Fruit fly (Drosophila melanogaster) whole organism, embryonic: Measurements from ENCODE around the gene CG6983.

Experiments used
- Ada2b ChIP-seq: fragments of 200-800 bp; sonication (Bioruptor generic); IDR thresholded peaks from 2 replicates; pipeline ENCODE4 v1.3.6; 2022; ENCODE audit warnings: missing biosample characterization, missing genetic modification characterization
- Adf1 ChIP-seq: fragments of 200-800 bp; sonication (Bioruptor generic); IDR thresholded peaks from 2 replicates; pipeline ENCODE4 v1.3.6; 2022; ENCODE audit warnings: missing biosample characterization, missing genetic modification characterization
- Antp ChIP-seq: fragments of 200-800 bp; sonication (Bioruptor generic); optimal IDR thresholded peaks from 3 replicates; lab custom pipeline; 2016; ENCODE audit warnings: missing biosample characterization, missing genetic modification characterization
- Asciz ChIP-seq: fragments of 200-800 bp; sonication (Bioruptor generic); optimal IDR thresholded peaks from 2 replicates; lab custom pipeline; 2017; ENCODE audit warnings: missing biosample characterization, mild to moderate bottlenecking, missing genetic modification characterization, missing genetic modification reagents
- B-H2 ChIP-seq: fragments of 200-800 bp; sonication (Bioruptor generic); optimal IDR thresholded peaks from 2 replicates; lab custom pipeline; 2018; ENCODE audit warnings: missing biosample characterization, mild to moderate bottlenecking, missing genetic modification characterization
- Bgb ChIP-seq: fragments of 200-800 bp; sonication (Bioruptor generic); IDR thresholded peaks from 2 replicates; pipeline ENCODE4 v1.3.6; 2022; ENCODE audit warnings: missing biosample characterization, missing genetic modification characterization; ENCODE audit not compliant: partially characterized antibody
- CG12104 ChIP-seq: fragments of 200-800 bp; sonication (Bioruptor generic); optimal IDR thresholded peaks from 3 replicates; lab custom pipeline; 2016; ENCODE audit warnings: missing biosample characterization, missing genetic modification characterization
- CG12769 ChIP-seq: fragments of 200-800 bp; sonication (Bioruptor generic); optimal IDR thresholded peaks from 2 replicates; lab custom pipeline; 2019; ENCODE audit warnings: missing biosample characterization, mild to moderate bottlenecking, missing genetic modification characterization, moderate library complexity
- CG13123 ChIP-seq: fragments of 200-800 bp; sonication (Bioruptor generic); optimal IDR thresholded peaks from 2 replicates; lab custom pipeline; 2016; ENCODE audit warnings: missing biosample characterization, missing genetic modification characterization
- CG16813 ChIP-seq: fragments of 200-800 bp; sonication (Bioruptor generic); IDR thresholded peaks from 3 replicates; pipeline ENCODE4 v1.3.6; 2022; ENCODE audit warnings: missing biosample characterization, missing genetic modification characterization; ENCODE audit not compliant: partially characterized antibody
- CG16815 ChIP-seq: fragments of 200-800 bp; sonication (Bioruptor generic); optimal IDR thresholded peaks from 3 replicates; lab custom pipeline; 2017; ENCODE audit warnings: missing biosample characterization, mild to moderate bottlenecking, missing genetic modification characterization
- CG16863 ChIP-seq: fragments of 200-800 bp; sonication (Bioruptor generic); optimal IDR thresholded peaks from 3 replicates; lab custom pipeline; 2016; ENCODE audit warnings: missing biosample characterization, missing genetic modification characterization
- CG17361 ChIP-seq: fragments of 200-800 bp; sonication (Bioruptor generic); IDR thresholded peaks from 3 replicates; pipeline ENCODE4 v1.3.6; 2022; ENCODE audit warnings: missing biosample characterization, missing genetic modification characterization
- CG2875 ChIP-seq: fragments of 200-800 bp; sonication (Bioruptor generic); optimal IDR thresholded peaks from 2 replicates; lab custom pipeline; 2017; ENCODE audit warnings: missing biosample characterization, mild to moderate bottlenecking, missing genetic modification characterization, missing genetic modification reagents
- CG33557 ChIP-seq: fragments of 200-800 bp; sonication (Bioruptor generic); optimal IDR thresholded peaks from 2 replicates; lab custom pipeline; 2019; ENCODE audit warnings: missing biosample characterization, mild to moderate bottlenecking, missing genetic modification characterization, moderate library complexity
- CG3407 ChIP-seq: fragments of 200-800 bp; sonication (Bioruptor generic); optimal IDR thresholded peaks from 2 replicates; lab custom pipeline; 2018; ENCODE audit warnings: missing biosample characterization, mild to moderate bottlenecking, missing genetic modification characterization
- CG4617 ChIP-seq: fragments of 200-800 bp; sonication (Bioruptor generic); optimal IDR thresholded peaks from 3 replicates; lab custom pipeline; 2016; ENCODE audit warnings: missing biosample characterization, missing genetic modification characterization, borderline replicate concordance
- CG5953 ChIP-seq: fragments of 200-800 bp; sonication (Bioruptor generic); IDR thresholded peaks from 2 replicates; pipeline ENCODE4 v1.3.6; 2022; ENCODE audit warnings: missing biosample characterization, missing genetic modification characterization
- CG7786 ChIP-seq: fragments of 200-800 bp; sonication (Bioruptor generic); optimal IDR thresholded peaks from 2 replicates; lab custom pipeline; 2016; ENCODE audit warnings: missing biosample characterization, missing genetic modification characterization
- Dfd ChIP-seq, 2 experiments: fragments of >200 bp; optimal IDR thresholded peaks; 2 replicates each; lab custom pipeline; 2017; ENCODE audit warnings: missing biosample characterization in 2 of 2, missing genetic modification characterization in 2 of 2
- H15 ChIP-seq: fragments of 200-800 bp; sonication (Bioruptor generic); IDR thresholded peaks from 3 replicates; pipeline ENCODE4 v1.3.6; 2022; ENCODE audit warnings: missing biosample characterization, missing genetic modification characterization
- HmgZ ChIP-seq: fragments of 200-800 bp; sonication (Bioruptor generic); optimal IDR thresholded peaks from 2 replicates; lab custom pipeline; 2018; ENCODE audit warnings: missing biosample characterization, mild to moderate bottlenecking, missing genetic modification characterization
- Lhr ChIP-seq: fragments of 200-800 bp; sonication (Bioruptor generic); optimal IDR thresholded peaks from 3 replicates; lab custom pipeline; 2017; ENCODE audit warnings: mild to moderate bottlenecking, missing biosample characterization, missing genetic modification reagents, missing genetic modification characterization
- Pdp1 ChIP-seq, 2 experiments: fragments of 200-800 bp; sonication (Bioruptor generic); optimal IDR thresholded peaks; 3 replicates each; lab custom pipeline; 2016; ENCODE audit warnings: missing biosample characterization in 2 of 2, missing genetic modification characterization in 2 of 2, mild to moderate bottlenecking in 1 of 2, moderate library complexity in 1 of 2
- Poxn ChIP-seq: fragments of 200-800 bp; sonication (Bioruptor generic); IDR thresholded peaks from 2 replicates; pipeline ENCODE4 v1.3.6; 2022; ENCODE audit warnings: missing biosample characterization, missing genetic modification characterization
- TFAM ChIP-seq: fragments of 200-800 bp; sonication (Bioruptor generic); optimal IDR thresholded peaks from 2 replicates; lab custom pipeline; 2017; ENCODE audit warnings: missing biosample characterization, missing genetic modification characterization, inconsistent platforms
- bigmax ChIP-seq: fragments of 200-800 bp; sonication (Bioruptor generic); optimal IDR thresholded peaks from 2 replicates; lab custom pipeline; 2018; ENCODE audit warnings: missing biosample characterization, mild to moderate bottlenecking, missing genetic modification characterization
- br ChIP-seq: fragments of >200 bp; optimal IDR thresholded peaks from 2 replicates; lab custom pipeline; 2017
- bsh ChIP-seq, 2 experiments: fragments of 200-800 bp; sonication (Bioruptor generic); optimal IDR thresholded peaks; 2 replicates each; lab custom pipeline; 2017 to 2018; ENCODE audit warnings: mild to moderate bottlenecking in 2 of 2, missing biosample characterization in 2 of 2, missing genetic modification characterization in 2 of 2, moderate library complexity in 1 of 2
- cas ChIP-seq: fragments of 200-800 bp; sonication (Bioruptor generic); IDR thresholded peaks from 2 replicates; pipeline ENCODE4 v1.3.6; 2022; ENCODE audit warnings: missing biosample characterization, missing genetic modification characterization
- corto ChIP-seq: fragments of 200-800 bp; sonication (Bioruptor generic); optimal IDR thresholded peaks from 2 replicates; lab custom pipeline; 2016; ENCODE audit warnings: missing biosample characterization, mild to moderate bottlenecking, missing genetic modification characterization, moderate library complexity
- crc ChIP-seq: fragments of 200-800 bp; sonication (Bioruptor generic); optimal IDR thresholded peaks from 2 replicates; lab custom pipeline; 2016; ENCODE audit warnings: missing biosample characterization, missing genetic modification characterization
- disco-r ChIP-seq: fragments of 200-800 bp; sonication (Bioruptor generic); optimal IDR thresholded peaks from 2 replicates; lab custom pipeline; 2016; ENCODE audit warnings: missing biosample characterization, missing genetic modification characterization
- dmrt11E ChIP-seq: fragments of 200-800 bp; sonication (Bioruptor generic); optimal IDR thresholded peaks from 3 replicates; lab custom pipeline; 2018; ENCODE audit warnings: missing biosample characterization, mild to moderate bottlenecking, missing genetic modification characterization, moderate library complexity
- en ChIP-seq: fragments of 200-800 bp; sonication (Bioruptor generic); optimal IDR thresholded peaks from 2 replicates; lab custom pipeline; 2016; ENCODE audit warnings: missing biosample characterization, missing genetic modification characterization
- eve ChIP-seq, 2 experiments: fragments of >200 bp; optimal IDR thresholded peaks; 2 replicates each; lab custom pipeline; 2017; ENCODE audit warnings: missing biosample characterization in 2 of 2, missing genetic modification characterization in 2 of 2
- hth ChIP-seq: fragments of >200 bp; optimal IDR thresholded peaks from 2 replicates; lab custom pipeline; 2017; ENCODE audit warnings: inconsistent platforms
- ken ChIP-seq: fragments of 200-800 bp; sonication (Bioruptor generic); IDR thresholded peaks from 3 replicates; pipeline ENCODE4 v1.3.6; 2022; ENCODE audit warnings: missing biosample characterization, missing genetic modification characterization
- kni ChIP-seq: fragments of 200-800 bp; sonication (Bioruptor generic); optimal IDR thresholded peaks from 3 replicates; lab custom pipeline; 2017; ENCODE audit warnings: mild to moderate bottlenecking, missing biosample characterization, missing genetic modification reagents, missing genetic modification characterization
- lilli ChIP-seq: fragments of 200-800 bp; sonication (Bioruptor generic); optimal IDR thresholded peaks from 3 replicates; lab custom pipeline; 2016; ENCODE audit warnings: missing biosample characterization, missing genetic modification characterization
- lola ChIP-seq, 3 experiments: fragments of >200 bp in 2 of 3; fragments of 200-800 bp in 1 of 3; sonication (Bioruptor generic) in 1 of 3; optimal IDR thresholded peaks; 2 replicates each; lab custom pipeline; 2017 to 2019; ENCODE audit warnings: missing biosample characterization in 3 of 3, missing genetic modification characterization in 3 of 3, mild to moderate bottlenecking in 1 of 3, moderate library complexity in 1 of 3
- maf-S ChIP-seq: fragments of 200-800 bp; sonication (Bioruptor generic); optimal IDR thresholded peaks from 2 replicates; lab custom pipeline; 2016; ENCODE audit warnings: missing biosample characterization, missing genetic modification characterization
- p53 ChIP-seq: fragments of 200-800 bp; sonication (Bioruptor generic); optimal IDR thresholded peaks from 2 replicates; lab custom pipeline; 2016; ENCODE audit warnings: missing biosample characterization, missing genetic modification characterization
- pita ChIP-seq: fragments of 200-800 bp; sonication (Bioruptor generic); optimal IDR thresholded peaks from 2 replicates; lab custom pipeline; 2017; ENCODE audit warnings: missing biosample characterization, mild to moderate bottlenecking, missing genetic modification characterization
- sens-2 ChIP-seq: fragments of 200-800 bp; sonication (Bioruptor generic); IDR thresholded peaks from 2 replicates; pipeline ENCODE4 v1.3.6; 2022; ENCODE audit warnings: missing biosample characterization, missing genetic modification characterization
- sima ChIP-seq: fragments of 200-800 bp; sonication (Bioruptor generic); optimal IDR thresholded peaks from 2 replicates; lab custom pipeline; 2016; ENCODE audit warnings: missing biosample characterization, missing genetic modification characterization
- slbo ChIP-seq: fragments of 200-800 bp; sonication (Bioruptor generic); IDR thresholded peaks from 2 replicates; pipeline ENCODE4 v1.3.6; 2022; ENCODE audit warnings: missing biosample characterization, missing genetic modification characterization
- trem ChIP-seq: fragments of 200-800 bp; optimal IDR thresholded peaks from 3 replicates; lab custom pipeline; 2019; ENCODE audit warnings: missing biosample characterization, mild to moderate bottlenecking, missing genetic modification characterization, moderate library complexity
- tup ChIP-seq: fragments of 200-800 bp; sonication (Bioruptor generic); optimal IDR thresholded peaks from 2 replicates; lab custom pipeline; 2016; ENCODE audit warnings: missing biosample characterization, mild to moderate bottlenecking, missing genetic modification characterization, moderate library complexity
- unc-4 ChIP-seq: fragments of 200-800 bp; sonication (Bioruptor generic); IDR thresholded peaks from 2 replicates; pipeline ENCODE4 v1.3.6; 2022; ENCODE audit warnings: missing biosample characterization, missing genetic modification characterization; ENCODE audit not compliant: partially characterized antibody

Gene CG6983

DNA sequence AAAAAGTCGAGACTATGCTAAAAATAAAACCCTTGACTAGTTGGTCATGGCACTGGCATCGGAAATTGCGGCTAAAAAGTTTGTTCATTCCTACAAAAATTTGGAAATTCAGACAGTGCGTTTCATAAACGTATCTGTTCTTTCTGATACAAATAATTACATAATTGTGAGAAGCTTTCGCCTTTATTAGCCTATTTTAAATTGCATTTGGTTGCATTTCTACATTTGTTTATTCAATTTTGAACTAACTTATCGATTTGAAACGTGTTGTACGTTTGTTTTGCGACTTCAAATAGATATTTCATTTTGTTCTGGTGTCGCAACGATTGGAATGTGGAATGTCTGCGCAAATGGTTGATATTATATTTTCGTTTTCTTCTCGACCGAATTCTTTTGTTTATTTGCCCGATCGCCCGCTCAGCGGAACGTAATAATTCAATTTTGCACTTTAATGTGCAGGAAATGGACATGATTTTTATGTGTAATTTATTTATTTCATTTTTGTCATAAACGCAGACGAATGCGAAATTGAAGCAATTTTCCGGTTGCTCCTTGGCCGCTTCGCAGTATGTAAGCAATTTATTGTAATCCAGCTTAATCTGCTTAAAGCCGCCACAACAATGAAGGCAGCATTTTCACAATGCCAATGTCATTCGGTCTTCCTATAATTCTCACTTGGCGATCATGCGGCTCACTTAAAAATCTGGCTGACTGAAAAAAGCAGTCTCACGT is 3.0 kb downstream of the CG6983 start (continued):
- TF ChIP-seq CG16813 (GFP tag; lab: Robert Waterston, UW) (no peak), br (lab: Kevin White, UChicago) (no peak), B-H2 (GFP tag; lab: Kevin White, UChicago) (peak; percentile 46), CG4617 (peak; percentile 10), Lhr (GFP tag; lab: Kevin White, UChicago) (no peak), CG2875 (no peak), p53 (GFP tag; lab: Kevin White, UChicago) (no peak), corto (GFP tag; lab: Kevin White, UChicago) (no peak), CG16815 (GFP tag; lab: Kevin White, UChicago) (no peak), HmgZ (peak; percentile 68), dmrt11E (tag; lab: Kevin White, UChicago) (no peak), Dfd (GFP tag; optimal IDR thresholded peaks at IDR 0.05; lab: Kevin White, UChicago) (no peak), cas (GFP tag; lab: Robert Waterston, UW) (no peak), slbo (peak; percentile 76), eve (GFP tag; optimal IDR thresholded peaks at IDR 0.05; lab: Kevin White, UChicago) (no peak), Poxn (GFP tag; lab: Robert Waterston, UW) (no peak; the same call in 1 of the 2 replicates), CG3407 (GFP tag; lab: Kevin White, UChicago) (no peak), tup (GFP tag; lab: Kevin White, UChicago) (no peak), lola (GFP tag; optimal IDR thresholded peaks at IDR 0.05; lab: Kevin White, UChicago) (no peak), ken (no peak), bsh (GFP tag; optimal IDR thresholded peaks at IDR 0.05; lab: Kevin White, UChicago) (peak in 1 of 2 experiments; percentile 12), CG7786 (GFP tag; lab: Kevin White, UChicago) (peak; percentile 26), Adf1 (GFP tag; lab: Robert Waterston, UW) (no peak), pita (GFP tag; lab: Kevin White, UChicago) (no peak), CG5953 (GFP tag; lab: Robert Waterston, UW) (peak; percentile 13; the same call in 1 of the 2 replicates), unc-4 (GFP tag; lab: Robert Waterston, UW) (no peak), Pdp1 (GFP tag; optimal IDR thresholded peaks at IDR 0.05; lab: Kevin White, UChicago) (peak; percentile 47 to 85), bigmax (GFP tag; lab: Kevin White, UChicago) (no peak), Asciz (peak; percentile 36), disco-r (GFP tag; lab: Kevin White, UChicago) (no peak), H15 (GFP tag; lab: Robert Waterston, UW) (no peak), maf-S (GFP tag; lab: Kevin White, UChicago) (peak; percentile 20), CG33557 (GFP tag; lab: Kevin White, UChicago) (no peak), sens-2 (GFP tag; lab: Robert Waterston, UW) (no peak), CG12104 (GFP tag; lab: Kevin White, UChicago) (no peak), lilli (peak; percentile 75), kni (GFP tag; lab: Kevin White, UChicago) (no peak), en (GFP tag; lab: Kevin White, UChicago) (no peak), hth (no peak), CG16863 (no peak), TFAM (GFP tag; lab: Kevin White, UChicago) (no peak), sima (GFP tag; lab: Kevin White, UChicago) (no peak), Ada2b (GFP tag; lab: Robert Waterston, UW) (peak; percentile 59), Bgb (GFP tag; lab: Robert Waterston, UW) (no peak), CG17361 (peak; percentile 39; the same call in 1 of the 3 replicates), CG12769 (peak; percentile 76), CG13123 (GFP tag; lab: Kevin White, UChicago) (no peak), Antp (GFP tag; lab: Kevin White, UChicago) (peak; percentile 43), crc (GFP tag; lab: Kevin White, UChicago) (peak; percentile 55), trem (tag; lab: Kevin White, UChicago) (no peak)
